Worm (Caenorhabditis elegans) whole organism, young adult: ENCODE data around the gene ttr-41.
A peak's percentile ranks its signal among the peaks of the same experiment; 100 is the strongest.

ENCODE experiments used
- B0261.1 ChIP-seq: sonication (generic microtip); optimal IDR thresholded peaks from 2 replicates; lab custom pipeline; 2016; ENCODE audit warnings: mild to moderate bottlenecking, missing genetic modification characterization, moderate library complexity, missing compliant biosample characterization
- C06A6.2 ChIP-seq: fragments of 200-800 bp; sonication (Bioruptor generic); conservative IDR thresholded peaks from 2 replicates; pipeline ENCODE4 v1.3.6; 2022; ENCODE audit warnings: missing genetic modification characterization, missing compliant biosample characterization
- F33H1.4 ChIP-seq: fragments of 200-800 bp; sonication (Bioruptor generic); IDR thresholded peaks from 2 replicates; pipeline ENCODE4 v1.3.6; 2022; ENCODE audit warnings: missing genetic modification reagents, missing genetic modification characterization, missing compliant biosample characterization
- K12H6.12 ChIP-seq: fragments of 200-800 bp; sonication (Bioruptor generic); optimal IDR thresholded peaks from 2 replicates; lab custom pipeline; 2018; ENCODE audit warnings: mild to moderate bottlenecking, missing genetic modification characterization, missing compliant biosample characterization
- Y79H2A.3 ChIP-seq: fragments of 200-800 bp; sonication (Bioruptor generic); conservative IDR thresholded peaks from 2 replicates; pipeline ENCODE4 v1.3.6; 2022; ENCODE audit warnings: missing genetic modification reagents, missing genetic modification characterization, missing compliant biosample characterization
- akir-1 ChIP-seq: fragments of 200-800 bp; sonication (Bioruptor generic); optimal IDR thresholded peaks from 2 replicates; lab custom pipeline; 2018; ENCODE audit warnings: mild to moderate bottlenecking, missing genetic modification characterization, moderate library complexity, missing compliant biosample characterization
- aptf-3 ChIP-seq: fragments of 200-800 bp; sonication (Bioruptor generic); IDR thresholded peaks from 2 replicates; pipeline ENCODE4 v1.3.6; 2022; ENCODE audit warnings: missing genetic modification characterization, missing compliant biosample characterization
- athp-1 ChIP-seq: sonication (generic microtip); optimal IDR thresholded peaks from 2 replicates; lab custom pipeline; 2017; ENCODE audit warnings: mild to moderate bottlenecking, missing genetic modification characterization, missing compliant biosample characterization
- bed-2 ChIP-seq: fragments of 200-800 bp; sonication (Bioruptor generic); IDR thresholded peaks from 2 replicates; pipeline ENCODE4 v1.3.6; 2022; ENCODE audit warnings: missing genetic modification reagents, missing genetic modification characterization, missing compliant biosample characterization
- ccch-3 ChIP-seq: fragments of 200-800 bp; sonication (Bioruptor generic); optimal IDR thresholded peaks from 2 replicates; lab custom pipeline; 2018; ENCODE audit warnings: mild to moderate bottlenecking, missing genetic modification characterization, missing compliant biosample characterization
- cebp-1 ChIP-seq, 2 experiments: fragments of 200-800 bp in 1 of 2; sonication (Bioruptor generic) in 1 of 2; sonication (generic microtip) in 1 of 2; IDR thresholded peaks in 1 of 2; optimal IDR thresholded peaks in 1 of 2; 2 replicates each; pipeline versions ENCODE4 v1.3.6 to Lab custom; 2017 to 2022; ENCODE audit warnings: missing compliant biosample characterization in 2 of 2, missing genetic modification characterization in 2 of 2, mild to moderate bottlenecking in 1 of 2, missing genetic modification reagents in 1 of 2, moderate library complexity in 1 of 2
- ceh-100 ChIP-seq: fragments of 200-800 bp; sonication (Bioruptor generic); IDR thresholded peaks from 2 replicates; pipeline ENCODE4 v1.3.6; 2022; ENCODE audit warnings: missing genetic modification reagents, missing genetic modification characterization, missing compliant biosample characterization
- ceh-27 ChIP-seq: fragments of 200-800 bp; sonication (Bioruptor generic); optimal IDR thresholded peaks from 2 replicates; lab custom pipeline; 2018; ENCODE audit warnings: mild to moderate bottlenecking, missing genetic modification characterization, moderate library complexity, missing compliant biosample characterization
- ceh-40 ChIP-seq: fragments of 200-800 bp; sonication (Bioruptor generic); IDR thresholded peaks from 2 replicates; pipeline ENCODE4 v1.3.6; 2022; ENCODE audit warnings: missing genetic modification characterization, missing compliant biosample characterization
- chd-7 ChIP-seq: sonication (generic microtip); optimal IDR thresholded peaks from 2 replicates; lab custom pipeline; 2016; ENCODE audit warnings: mild to moderate bottlenecking, missing genetic modification characterization, moderate library complexity, missing compliant biosample characterization
- dox-1 ChIP-seq: fragments of 200-800 bp; sonication (Bioruptor generic); IDR thresholded peaks from 2 replicates; pipeline ENCODE4 v1.3.6; 2022; ENCODE audit warnings: missing genetic modification reagents, missing genetic modification characterization, missing compliant biosample characterization
- egl-18 ChIP-seq: fragments of 200-800 bp; sonication (Bioruptor generic); IDR thresholded peaks from 2 replicates; pipeline ENCODE4 v1.3.6; 2022; ENCODE audit warnings: missing genetic modification reagents, missing genetic modification characterization, missing compliant biosample characterization
- ets-4 ChIP-seq: fragments of 200-800 bp; sonication (Bioruptor generic); optimal IDR thresholded peaks from 2 replicates; lab custom pipeline; 2018; ENCODE audit warnings: mild to moderate bottlenecking, missing genetic modification characterization, missing compliant biosample characterization
- lag-1 ChIP-seq: fragments of 200-800 bp; sonication (Bioruptor generic); IDR thresholded peaks from 2 replicates; pipeline ENCODE4 v1.3.6; 2022; ENCODE audit warnings: missing genetic modification reagents, missing genetic modification characterization, missing compliant biosample characterization
- let-526 ChIP-seq: fragments of 200-800 bp; sonication (Bioruptor generic); IDR thresholded peaks from 2 replicates; pipeline ENCODE4 v1.3.6; 2022; ENCODE audit warnings: missing genetic modification reagents, missing genetic modification characterization, missing compliant biosample characterization
- lin-26 ChIP-seq: fragments of 200-800 bp; sonication (Bioruptor generic); IDR thresholded peaks from 2 replicates; pipeline ENCODE4 v1.3.6; 2022; ENCODE audit warnings: missing genetic modification reagents, missing genetic modification characterization, missing compliant biosample characterization
- lin-40 ChIP-seq: sonication (generic microtip); optimal IDR thresholded peaks from 2 replicates; lab custom pipeline; 2016; ENCODE audit warnings: missing genetic modification characterization, mild to moderate bottlenecking, missing compliant biosample characterization, missing genotype, missing genetic modification reagents
- madf-3 ChIP-seq: fragments of 200-800 bp; sonication (Bioruptor generic); IDR thresholded peaks from 2 replicates; pipeline ENCODE4 v1.3.6; 2022; ENCODE audit warnings: missing genetic modification reagents, missing genetic modification characterization, missing compliant biosample characterization
- mcd-1 ChIP-seq: fragments of 200-800 bp; sonication (Bioruptor generic); IDR thresholded peaks from 2 replicates; pipeline ENCODE4 v1.3.6; 2022; ENCODE audit warnings: missing genetic modification reagents, missing genetic modification characterization, missing compliant biosample characterization
- nhr-27 ChIP-seq: fragments of 200-800 bp; sonication (Bioruptor generic); optimal IDR thresholded peaks from 2 replicates; lab custom pipeline; 2018; ENCODE audit warnings: mild to moderate bottlenecking, missing genetic modification characterization, moderate library complexity, missing compliant biosample characterization
- nhr-80 ChIP-seq: sonication (generic microtip); optimal IDR thresholded peaks from 2 replicates; lab custom pipeline; 2016; ENCODE audit warnings: missing genetic modification characterization, missing compliant biosample characterization
- rpc-1 ChIP-seq, 2 experiments: fragments of 150-350 bp in 1 of 2; sonication (generic microtip) in 1 of 2; optimal IDR thresholded peaks; 2 replicates each; lab custom pipeline; 2014 to 2018; ENCODE audit warnings: missing biosample characterization in 1 of 2, missing genetic modification characterization in 1 of 2, missing genetic modification reagents in 1 of 2, missing genotype in 1 of 2
- sea-2 ChIP-seq: fragments of 200-800 bp; sonication (Bioruptor generic); IDR thresholded peaks from 2 replicates; pipeline ENCODE4 v1.3.6; 2022; ENCODE audit warnings: missing genetic modification characterization, missing compliant biosample characterization
- snpc-1.1 ChIP-seq: sonication (generic microtip); optimal IDR thresholded peaks from 2 replicates; lab custom pipeline; 2017; ENCODE audit warnings: missing genetic modification characterization, mild to moderate bottlenecking, missing compliant biosample characterization, antibody characterized with exemption, moderate library complexity, missing genotype, missing genetic modification reagents; ENCODE audit not compliant: insufficient read depth
- tbx-9 ChIP-seq: sonication (generic microtip); optimal IDR thresholded peaks from 2 replicates; lab custom pipeline; 2016; ENCODE audit warnings: borderline replicate concordance, missing genetic modification characterization, inconsistent platforms, missing compliant biosample characterization
- unc-130 ChIP-seq: sonication (generic microtip); optimal IDR thresholded peaks from 2 replicates; lab custom pipeline; 2016; ENCODE audit warnings: missing genetic modification reagents, missing genetic modification characterization, missing compliant biosample characterization
- ztf-28 ChIP-seq: fragments of 200-800 bp; sonication (Bioruptor generic); IDR thresholded peaks from 2 replicates; pipeline ENCODE4 v1.3.6; 2022; ENCODE audit warnings: missing genetic modification reagents, missing genetic modification characterization, missing compliant biosample characterization

ttr-41 gene

ce11 chrII:4727769-4728168 is at the start of gene ttr-41:
Gene ttr-41 (minus strand): TSS chrII:4727869.
- no peak for TF ChIP-seq sea-2 (GFP tag; lab: Robert Waterston, UW)
- no peak for TF ChIP-seq mcd-1 (GFP tag; lab: Robert Waterston, UW)
- TF ChIP-seq rpc-1 (optimal IDR thresholded peaks at IDR 0.05; lab: Kevin White, UChicago) = no peak
- TF ChIP-seq rpc-1 (tag; optimal IDR thresholded peaks at IDR 0.05; lab: Kevin White, UChicago) = no peak
- no peak for TF ChIP-seq B0261.1
- no peak for TF ChIP-seq chd-7 (tag; lab: Kevin White, UChicago)
- no peak for TF ChIP-seq cebp-1 (GFP tag; IDR thresholded peaks at IDR 0.05; lab: Robert Waterston, UW)
- TF ChIP-seq cebp-1 (tag; optimal IDR thresholded peaks at IDR 0.05; lab: Kevin White, UChicago) = no peak
- no peak for TF ChIP-seq let-526 (GFP tag; lab: Robert Waterston, UW)
- TF ChIP-seq ztf-28 = no peak
- TF ChIP-seq lag-1 (GFP tag; lab: Robert Waterston, UW) = no peak
- no peak for TF ChIP-seq dox-1

ce11 chrII:4776933-4777332 is 49.3 kb upstream of the ttr-41 start, which contains the start of gene F26G1.11:
Gene F26G1.11 (plus strand): TSS chrII:4777137.
- no peak for TF ChIP-seq Y79H2A.3 (GFP tag; lab: Robert Waterston, UW)
- TF ChIP-seq nhr-80 (tag; lab: Kevin White, UChicago) = peak; percentile 38

- TF ChIP-seq akir-1 (GFP tag; lab: Kevin White, UChicago) (no peak), F33H1.4 (GFP tag; lab: Robert Waterston, UW) (no peak), ets-4 (GFP tag; lab: Kevin White, UChicago) (no peak), ccch-3 (GFP tag; lab: Kevin White, UChicago) (no peak), ceh-27 (GFP tag; lab: Kevin White, UChicago) (no peak), ceh-100 (no peak), aptf-3 (GFP tag; lab: Robert Waterston, UW) (no peak), tbx-9 (tag; lab: Kevin White, UChicago) (no peak), athp-1 (no peak), nhr-27 (tag; lab: Kevin White, UChicago) (no peak), snpc-1.1 (tag; lab: Kevin White, UChicago) (no peak), lin-26 (no peak), bed-2 (GFP tag; lab: Robert Waterston, UW) (no peak), K12H6.12 (tag; lab: Kevin White, UChicago) (no peak), C06A6.2 (GFP tag; lab: Robert Waterston, UW) (no peak), unc-130 (GFP tag; lab: Kevin White, UChicago) (no peak), egl-18 (GFP tag; lab: Robert Waterston, UW) (no peak), ceh-40 (no peak), madf-3 (no peak), lin-40 (tag; lab: Kevin White, UChicago) (no peak)
Observed at ce11 chrII:4775802-4776201, 48.1 kb upstream of the ttr-41 start.

ce11 chrII:4773891-4774432 is 46.3 kb upstream of the ttr-41 start, which contains the start of the genes F26G1.9 and F26G1.10:
Gene F26G1.9 (minus strand): TSS chrII:4773991.
Gene F26G1.10 (plus strand): TSS chrII:4774382.
- no peak for TF ChIP-seq egl-18 (GFP tag; lab: Robert Waterston, UW)
- TF ChIP-seq unc-130 (GFP tag; lab: Kevin White, UChicago) = no peak
- TF ChIP-seq, all 124 proteins: peak for 0
